Fruit fly (Drosophila melanogaster): ENCODE measurements around the gene Tak1.

The Tak1 gene

dm6 chrX:20502252-20502651 is 22.5 kb downstream of the Tak1 start:
- no peak for TF ChIP-seq noc (tag; optimal IDR thresholded peaks at IDR 0.05)

dm6 chrX:20501640-20502039 is 23.1 kb downstream of the Tak1 start:
- TF ChIP-seq noc (tag; optimal IDR thresholded peaks at IDR 0.05), result no peak

- TF ChIP-seq noc (tag; optimal IDR thresholded peaks at IDR 0.05), result no peak
Measured at dm6 chrX:20501040-20501609, 23.6 kb downstream of the Tak1 start.

dm6 chrX:20499802-20500201 is 24.9 kb downstream of the Tak1 start:
- TF ChIP-seq noc (tag; optimal IDR thresholded peaks at IDR 0.05), result no peak

dm6 chrX:20498989-20499388 is 25.7 kb downstream of the Tak1 start:
- TF ChIP-seq noc (tag; optimal IDR thresholded peaks at IDR 0.05), result no peak

- TF ChIP-seq noc (tag; optimal IDR thresholded peaks at IDR 0.05), result peak; percentile 23
Measured at dm6 chrX:20495767-20496656, 28.7 kb downstream of the Tak1 start.

- TF ChIP-seq noc (tag; optimal IDR thresholded peaks at IDR 0.05), result no peak
Measured at dm6 chrX:20495117-20495516, 29.6 kb downstream of the Tak1 start.

dm6 chrX:20492672-20493071 is 32.1 kb downstream of the Tak1 start:
- TF ChIP-seq noc (tag; optimal IDR thresholded peaks at IDR 0.05), result no peak

- no peak for TF ChIP-seq noc (tag; optimal IDR thresholded peaks at IDR 0.05)
Measured at dm6 chrX:20490883-20491282, 33.8 kb downstream of the Tak1 start.

- TF ChIP-seq noc (tag; optimal IDR thresholded peaks at IDR 0.05), result no peak
Measured at dm6 chrX:20489995-20490393, 34.7 kb downstream of the Tak1 start.

dm6 chrX:20489382-20489994 is 35.2 kb downstream of the Tak1 start:
- no peak for TF ChIP-seq noc (tag; optimal IDR thresholded peaks at IDR 0.05)

- peak; percentile 87 for TF ChIP-seq noc (tag; optimal IDR thresholded peaks at IDR 0.05)
Measured at dm6 chrX:20488701-20489122, 36.0 kb downstream of the Tak1 start.

dm6 chrX:20485880-20486279 is 38.8 kb downstream of the Tak1 start, which contains the start of gene CG15461:
TSS of gene CG15461 (plus strand) at chrX:20486180.
- no peak for TF ChIP-seq noc (tag; optimal IDR thresholded peaks at IDR 0.05)

- TF ChIP-seq noc (tag; optimal IDR thresholded peaks at IDR 0.05), result peak; percentile 60
Measured at dm6 chrX:20482790-20483564, 41.8 kb downstream of the Tak1 start.

dm6 chrX:20481404-20481803 is 43.3 kb downstream of the Tak1 start:
- peak; percentile 80 for TF ChIP-seq noc (tag; optimal IDR thresholded peaks at IDR 0.05)

- peak; percentile 73 for TF ChIP-seq noc (tag; optimal IDR thresholded peaks at IDR 0.05)
Measured at dm6 chrX:20480382-20480781, 44.3 kb downstream of the Tak1 start.

Data from whole organism, larva.